Worm (Caenorhabditis elegans): ENCODE results near the gene nhr-25.

ce11 chrX:13014341-13014740, 6.0 kb downstream of the nhr-25 start:
- TF ChIP-seq unc-62 (GFP tag; optimal IDR thresholded peaks at IDR 0.05), result no peak
- no peak for TF ChIP-seq mdl-1 (tag; optimal IDR thresholded peaks at IDR 0.05)
- TF ChIP-seq ama-1 (optimal IDR thresholded peaks at IDR 0.05), result no peak
- TF ChIP-seq nhr-76 (tag; optimal IDR thresholded peaks at IDR 0.05), result no peak
- no peak for TF ChIP-seq fkh-10 (GFP tag; optimal IDR thresholded peaks at IDR 0.05)
- TF ChIP-seq lin-15B (tag; optimal IDR thresholded peaks at IDR 0.05), result no peak
